Worm (Caenorhabditis elegans) whole organism, mixed stage, embryonic: ENCODE results near the gene alr-1.

Experiments used
- bed-3 ChIP-seq: fragments of 200-800 bp; sonication (Bioruptor generic); optimal IDR thresholded peaks from 3 replicates; lab custom pipeline; 2018; ENCODE audit warnings: mild to moderate bottlenecking, missing genetic modification characterization, moderate library complexity, missing compliant biosample characterization
- blmp-1 ChIP-seq: fragments of 150-350 bp; optimal IDR thresholded peaks from 2 replicates; lab custom pipeline; 2014; ENCODE audit warnings: missing biosample characterization, missing genetic modification characterization
- ceh-39 ChIP-seq: fragments of 150-350 bp; optimal IDR thresholded peaks from 2 replicates; lab custom pipeline; 2014; ENCODE audit warnings: missing biosample characterization, missing genetic modification characterization
- ceh-43 ChIP-seq: fragments of 200-800 bp; sonication (Bioruptor generic); optimal IDR thresholded peaks from 2 replicates; lab custom pipeline; 2018; ENCODE audit warnings: mild to moderate bottlenecking, missing genetic modification characterization, moderate library complexity, missing compliant biosample characterization
- ceh-83 ChIP-seq: fragments of 200-800 bp; sonication (Bioruptor generic); optimal IDR thresholded peaks from 2 replicates; lab custom pipeline; 2018; ENCODE audit warnings: mild to moderate bottlenecking, missing genetic modification characterization, missing compliant biosample characterization
- ces-1 ChIP-seq: fragments of 150-350 bp; optimal IDR thresholded peaks from 2 replicates; lab custom pipeline; 2014; ENCODE audit warnings: missing biosample characterization, missing genetic modification reagents, missing genetic modification characterization
- cnd-1 ChIP-seq: fragments of 200-800 bp; sonication (Bioruptor generic); optimal IDR thresholded peaks from 2 replicates; lab custom pipeline; 2018; ENCODE audit warnings: mild to moderate bottlenecking, missing genetic modification characterization, missing compliant biosample characterization
- drap-1 ChIP-seq: fragments of 200-800 bp; sonication (Bioruptor generic); optimal IDR thresholded peaks from 3 replicates; lab custom pipeline; 2018; ENCODE audit warnings: mild to moderate bottlenecking, missing genetic modification characterization, missing compliant biosample characterization
- elt-1 ChIP-seq: sonication (generic microtip); optimal IDR thresholded peaks from 2 replicates; lab custom pipeline; 2017; ENCODE audit warnings: missing genetic modification characterization, mild to moderate bottlenecking, missing compliant biosample characterization, antibody characterized with exemption, moderate library complexity, borderline replicate concordance; ENCODE audit not compliant: insufficient read depth
- elt-3 ChIP-seq: fragments of 150-350 bp; optimal IDR thresholded peaks from 2 replicates; lab custom pipeline; 2014; ENCODE audit warnings: missing biosample characterization, missing genetic modification characterization
- flh-1 ChIP-seq: fragments of 200-800 bp; sonication (Bioruptor generic); optimal IDR thresholded peaks from 2 replicates; lab custom pipeline; 2018; ENCODE audit warnings: mild to moderate bottlenecking, missing genetic modification characterization, moderate library complexity, missing compliant biosample characterization
- ham-2 ChIP-seq: fragments of 200-800 bp; sonication (Bioruptor generic); optimal IDR thresholded peaks from 2 replicates; lab custom pipeline; 2018; ENCODE audit warnings: mild to moderate bottlenecking, missing genetic modification characterization, missing compliant biosample characterization
- hlh-1 ChIP-seq: fragments of 150-350 bp; optimal IDR thresholded peaks from 2 replicates; lab custom pipeline; 2014; ENCODE audit warnings: missing biosample characterization, missing genetic modification reagents, missing genetic modification characterization
- lin-13 ChIP-seq: fragments of 150-350 bp; optimal IDR thresholded peaks from 2 replicates; lab custom pipeline; 2014; ENCODE audit warnings: missing biosample characterization, missing genetic modification characterization
- lin-32 ChIP-seq: fragments of 200-800 bp; sonication (Bioruptor generic); optimal IDR thresholded peaks from 2 replicates; lab custom pipeline; 2018; ENCODE audit warnings: mild to moderate bottlenecking, missing genetic modification characterization, missing compliant biosample characterization
- mep-1 ChIP-seq: fragments of 150-350 bp; optimal IDR thresholded peaks from 2 replicates; lab custom pipeline; 2017; ENCODE audit warnings: missing biosample characterization, missing genetic modification reagents, missing genetic modification characterization, inconsistent platforms
- mls-2 ChIP-seq: sonication (generic microtip); optimal IDR thresholded peaks from 2 replicates; lab custom pipeline; 2016; ENCODE audit warnings: mild to moderate bottlenecking, missing genetic modification characterization, moderate library complexity, missing compliant biosample characterization
- nhr-12 ChIP-seq: fragments of 150-350 bp; optimal IDR thresholded peaks from 2 replicates; lab custom pipeline; 2014; ENCODE audit warnings: missing biosample characterization, missing genetic modification characterization
- nhr-2 ChIP-seq: fragments of 150-350 bp; optimal IDR thresholded peaks from 2 replicates; lab custom pipeline; 2014; ENCODE audit warnings: missing biosample characterization, missing genetic modification characterization
- nhr-237 ChIP-seq: fragments of 150-350 bp; optimal IDR thresholded peaks from 2 replicates; lab custom pipeline; 2014; ENCODE audit warnings: missing biosample characterization, missing genetic modification characterization
- nhr-28 ChIP-seq: fragments of 150-350 bp; optimal IDR thresholded peaks from 2 replicates; lab custom pipeline; 2014; ENCODE audit warnings: missing biosample characterization, missing genetic modification characterization
- nhr-76 ChIP-seq: sonication (generic microtip); optimal IDR thresholded peaks from 2 replicates; lab custom pipeline; 2017; ENCODE audit warnings: missing biosample characterization, missing genetic modification characterization
- pha-4 ChIP-seq: fragments of 150-350 bp; optimal IDR thresholded peaks from 2 replicates; lab custom pipeline; 2018; ENCODE audit warnings: missing biosample characterization, missing genetic modification reagents, missing genetic modification characterization
- sem-2 ChIP-seq: fragments of 200-800 bp; sonication (Bioruptor generic); optimal IDR thresholded peaks from 2 replicates; lab custom pipeline; 2018; ENCODE audit warnings: mild to moderate bottlenecking, missing genetic modification characterization, missing compliant biosample characterization
- snpc-4 ChIP-seq: fragments of 150-350 bp; optimal IDR thresholded peaks from 2 replicates; lab custom pipeline; 2014; ENCODE audit warnings: missing biosample characterization, missing genetic modification characterization
- sptf-1 ChIP-seq: sonication (generic microtip); optimal IDR thresholded peaks from 2 replicates; lab custom pipeline; 2017; ENCODE audit warnings: mild to moderate bottlenecking, missing genetic modification characterization, moderate library complexity, missing compliant biosample characterization
- unc-120 ChIP-seq: sonication (generic microtip); optimal IDR thresholded peaks from 2 replicates; lab custom pipeline; 2017; ENCODE audit warnings: missing genetic modification characterization, missing compliant biosample characterization; ENCODE audit not compliant: poor library complexity, severe bottlenecking
- unc-39 ChIP-seq: fragments of 150-350 bp; optimal IDR thresholded peaks from 2 replicates; lab custom pipeline; 2014; ENCODE audit warnings: missing biosample characterization, missing genetic modification characterization
- unc-62 ChIP-seq: fragments of 150-350 bp; optimal IDR thresholded peaks from 2 replicates; lab custom pipeline; 2014; ENCODE audit warnings: missing biosample characterization, missing genetic modification reagents, missing genetic modification characterization
- zip-8 ChIP-seq: fragments of 150-350 bp; optimal IDR thresholded peaks from 2 replicates; lab custom pipeline; 2014; ENCODE audit warnings: missing biosample characterization, missing genetic modification characterization
- ztf-11 ChIP-seq: fragments of 150-350 bp; optimal IDR thresholded peaks from 2 replicates; lab custom pipeline; 2014; ENCODE audit warnings: missing biosample characterization, missing genetic modification characterization

The alr-1 gene

ce11 chrX:11116723-11117122 lies 8.7 kb downstream of the alr-1 start, which contains the start of gene nlp-66:
Gene nlp-66 (minus strand): TSS chrX:11116823.
- TF ChIP-seq unc-120 (tag; lab: Kevin White, UChicago) = no peak
- TF ChIP-seq ceh-43 (GFP tag; lab: Kevin White, UChicago) = no peak
- TF ChIP-seq ham-2 = no peak
- no peak for TF ChIP-seq drap-1 (GFP tag; lab: Kevin White, UChicago)
- TF ChIP-seq lin-13 (tag; lab: Kevin White, UChicago) = no peak
- no peak for TF ChIP-seq nhr-12 (tag; lab: Kevin White, UChicago)
- TF ChIP-seq ztf-11 (tag; lab: Kevin White, UChicago) = no peak
- no peak for TF ChIP-seq nhr-237 (tag; lab: Kevin White, UChicago)
- no peak for TF ChIP-seq zip-8 (tag; lab: Kevin White, UChicago)
- TF ChIP-seq unc-62 (GFP tag; lab: Kevin White, UChicago) = no peak
- TF ChIP-seq, all 35 proteins: peak for 0

- no peak for TF ChIP-seq nhr-28 (tag; lab: Kevin White, UChicago)
- no peak for TF ChIP-seq lin-32 (GFP tag; lab: Kevin White, UChicago)
- TF ChIP-seq drap-1 (GFP tag; lab: Kevin White, UChicago) = no peak
- TF ChIP-seq mep-1 (tag; lab: Kevin White, UChicago) = no peak
- no peak for TF ChIP-seq flh-1 (GFP tag; lab: Kevin White, UChicago)
- TF ChIP-seq elt-3 (tag; lab: Kevin White, UChicago) = no peak
- no peak for TF ChIP-seq unc-62 (GFP tag; lab: Kevin White, UChicago)
- no peak for TF ChIP-seq sem-2 (GFP tag; lab: Kevin White, UChicago)
- TF ChIP-seq ztf-11 (tag; lab: Kevin White, UChicago) = no peak
- no peak for TF ChIP-seq blmp-1
- TF ChIP-seq pha-4 (tag; lab: Kevin White, UChicago) = no peak
- TF ChIP-seq cnd-1 (tag; lab: Kevin White, UChicago) = no peak
- no peak for TF ChIP-seq zip-8 (tag; lab: Kevin White, UChicago)
Observed at ce11 chrX:11114420-11114819, 11.0 kb downstream of the alr-1 start.

- no peak for TF ChIP-seq unc-39 (tag; lab: Kevin White, UChicago)
- TF ChIP-seq nhr-12 (tag; lab: Kevin White, UChicago) = no peak
- TF ChIP-seq sem-2 (GFP tag; lab: Kevin White, UChicago) = no peak
- no peak for TF ChIP-seq ceh-43 (GFP tag; lab: Kevin White, UChicago)
- no peak for TF ChIP-seq ham-2
- TF ChIP-seq pha-4 (tag; lab: Kevin White, UChicago) = no peak
- no peak for TF ChIP-seq mls-2
- TF ChIP-seq zip-8 (tag; lab: Kevin White, UChicago) = no peak
- TF ChIP-seq snpc-4 (tag; lab: Kevin White, UChicago) = no peak
- TF ChIP-seq ceh-39 (tag; lab: Kevin White, UChicago) = no peak
- TF ChIP-seq flh-1 (GFP tag; lab: Kevin White, UChicago) = no peak
- TF ChIP-seq sptf-1 (tag; lab: Kevin White, UChicago) = no peak
- TF ChIP-seq ceh-83 (GFP tag; lab: Kevin White, UChicago) = no peak
- no peak for TF ChIP-seq ces-1 (GFP tag; lab: Kevin White, UChicago)
- TF ChIP-seq nhr-2 = no peak
- TF ChIP-seq hlh-1 (tag; lab: Kevin White, UChicago) = no peak
- TF ChIP-seq unc-62 (GFP tag; lab: Kevin White, UChicago) = no peak
- no peak for TF ChIP-seq nhr-76 (tag; lab: Kevin White, UChicago)
- no peak for TF ChIP-seq elt-1 (tag; lab: Kevin White, UChicago)
- TF ChIP-seq bed-3 (GFP tag; lab: Kevin White, UChicago) = no peak
Observed at ce11 chrX:11109200-11109599, 16.2 kb downstream of the alr-1 start, which contains the start of gene grd-1. Gene grd-1 (plus strand): TSS chrX:11109440.

ce11 chrX:11107076-11107475 lies 18.3 kb downstream of the alr-1 start, which contains the start of gene clc-17:
Gene clc-17 (plus strand): TSS chrX:11107376.
- TF ChIP-seq ztf-11 (tag; lab: Kevin White, UChicago) = no peak
- TF ChIP-seq sptf-1 (tag; lab: Kevin White, UChicago) = no peak
- no peak for TF ChIP-seq unc-62 (GFP tag; lab: Kevin White, UChicago)
- no peak for TF ChIP-seq ces-1 (GFP tag; lab: Kevin White, UChicago)
- no peak for TF ChIP-seq drap-1 (GFP tag; lab: Kevin White, UChicago)
- TF ChIP-seq sem-2 (GFP tag; lab: Kevin White, UChicago) = no peak
- TF ChIP-seq ceh-39 (tag; lab: Kevin White, UChicago) = no peak
- TF ChIP-seq nhr-28 (tag; lab: Kevin White, UChicago) = no peak
- no peak for TF ChIP-seq ceh-83 (GFP tag; lab: Kevin White, UChicago)
